Worm (Caenorhabditis elegans) whole organism, early embryonic: ENCODE measurements around the gene B0250.8.
"Not testable (repeated sequence)": the region's sequence is repeated elsewhere in the genome, so short reads cannot be mapped to it uniquely, and the experiment has no call there.

Experiments
- B0310.2 ChIP-seq: sonication (generic microtip); optimal IDR thresholded peaks from 2 replicates; lab custom pipeline; 2016; ENCODE audit warnings: mild to moderate bottlenecking, missing genetic modification characterization, missing compliant biosample characterization
- F13C5.2 ChIP-seq: sonication (generic microtip); optimal IDR thresholded peaks from 2 replicates; lab custom pipeline; 2017; ENCODE audit warnings: mild to moderate bottlenecking, missing genetic modification characterization, inconsistent platforms, missing compliant biosample characterization
- aly-1 ChIP-seq: sonication (generic microtip); optimal IDR thresholded peaks from 2 replicates; lab custom pipeline; 2016; ENCODE audit warnings: missing genetic modification characterization, missing compliant biosample characterization
- ama-1 ChIP-seq: fragments of 150-350 bp; optimal IDR thresholded peaks from 2 replicates; lab custom pipeline; 2014
- ceh-13 ChIP-seq: fragments of 200-800 bp; sonication (Bioruptor generic); optimal IDR thresholded peaks from 2 replicates; lab custom pipeline; 2018; ENCODE audit warnings: mild to moderate bottlenecking, missing genetic modification characterization, missing compliant biosample characterization
- flt-1 ChIP-seq: fragments of 200-800 bp; sonication (Bioruptor generic); IDR thresholded peaks from 2 replicates; pipeline ENCODE4 v1.3.6; 2022; ENCODE audit warnings: missing genetic modification characterization, missing compliant biosample characterization
- hnd-1 ChIP-seq: sonication (generic microtip); optimal IDR thresholded peaks from 2 replicates; lab custom pipeline; 2016; ENCODE audit warnings: missing genetic modification characterization, missing compliant biosample characterization
- scrt-1 ChIP-seq: fragments of 200-800 bp; sonication (Bioruptor generic); IDR thresholded peaks from 2 replicates; pipeline ENCODE4 v1.3.6; 2022; ENCODE audit warnings: missing genetic modification characterization, missing compliant biosample characterization
- tbx-11 ChIP-seq: fragments of 200-800 bp; sonication (Bioruptor generic); IDR thresholded peaks from 2 replicates; pipeline ENCODE4 v1.3.6; 2022; ENCODE audit warnings: missing genetic modification characterization, missing compliant biosample characterization
- tbx-37 ChIP-seq: fragments of 200-800 bp; sonication (Bioruptor generic); conservative IDR thresholded peaks from 2 replicates; pipeline ENCODE4 v1.3.6; 2022; ENCODE audit warnings: missing genetic modification reagents, missing genetic modification characterization, missing compliant biosample characterization
- tra-4 ChIP-seq: sonication (generic microtip); optimal IDR thresholded peaks from 2 replicates; lab custom pipeline; 2017; ENCODE audit warnings: missing genetic modification characterization, missing compliant biosample characterization

ce11 chrV:20513661-20514060 is 43.4 kb upstream of the B0250.8 start, which contains the start of gene Y38H6C.8:
- not testable (repeated sequence) for TF ChIP-seq tra-4 (tag; lab: Kevin White, UChicago); hnd-1 (tag; lab: Kevin White, UChicago); tbx-11 (GFP tag; lab: Robert Waterston, UW); ama-1 (lab: Kevin White, UChicago); ceh-13 (GFP tag; lab: Kevin White, UChicago); scrt-1 (GFP tag; lab: Robert Waterston, UW); flt-1 (GFP tag; lab: Robert Waterston, UW); B0310.2 (tag; lab: Kevin White, UChicago); F13C5.2 (tag; lab: Kevin White, UChicago); tbx-37; aly-1 (tag; lab: Kevin White, UChicago)
